Worm (Caenorhabditis elegans) whole organism, mixed stage, embryonic: ENCODE data around the gene T26H5.9.

Source experiments
- M03D4.4 ChIP-seq: sonication (generic microtip); optimal IDR thresholded peaks from 2 replicates; lab custom pipeline; 2017; ENCODE audit warnings: mild to moderate bottlenecking, missing genetic modification characterization, missing compliant biosample characterization
- ceh-39 ChIP-seq: fragments of 150-350 bp; optimal IDR thresholded peaks from 2 replicates; lab custom pipeline; 2014; ENCODE audit warnings: missing biosample characterization, missing genetic modification characterization
- elt-3 ChIP-seq: fragments of 150-350 bp; optimal IDR thresholded peaks from 2 replicates; lab custom pipeline; 2014; ENCODE audit warnings: missing biosample characterization, missing genetic modification characterization
- lin-13 ChIP-seq: fragments of 150-350 bp; optimal IDR thresholded peaks from 2 replicates; lab custom pipeline; 2014; ENCODE audit warnings: missing biosample characterization, missing genetic modification characterization
- nhr-237 ChIP-seq: fragments of 150-350 bp; optimal IDR thresholded peaks from 2 replicates; lab custom pipeline; 2014; ENCODE audit warnings: missing biosample characterization, missing genetic modification characterization
- nhr-28 ChIP-seq: fragments of 150-350 bp; optimal IDR thresholded peaks from 2 replicates; lab custom pipeline; 2014; ENCODE audit warnings: missing biosample characterization, missing genetic modification characterization
- nhr-76 ChIP-seq: sonication (generic microtip); optimal IDR thresholded peaks from 2 replicates; lab custom pipeline; 2017; ENCODE audit warnings: missing biosample characterization, missing genetic modification characterization
- pha-4 ChIP-seq: fragments of 150-350 bp; optimal IDR thresholded peaks from 2 replicates; lab custom pipeline; 2018; ENCODE audit warnings: missing biosample characterization, missing genetic modification reagents, missing genetic modification characterization
- snpc-4 ChIP-seq: fragments of 150-350 bp; optimal IDR thresholded peaks from 2 replicates; lab custom pipeline; 2014; ENCODE audit warnings: missing biosample characterization, missing genetic modification characterization
- sptf-1 ChIP-seq: sonication (generic microtip); optimal IDR thresholded peaks from 2 replicates; lab custom pipeline; 2017; ENCODE audit warnings: mild to moderate bottlenecking, missing genetic modification characterization, moderate library complexity, missing compliant biosample characterization
- unc-39 ChIP-seq: fragments of 150-350 bp; optimal IDR thresholded peaks from 2 replicates; lab custom pipeline; 2014; ENCODE audit warnings: missing biosample characterization, missing genetic modification characterization

- TF ChIP-seq ceh-39 (tag; lab: Kevin White, UChicago) (no peak), nhr-237 (tag; lab: Kevin White, UChicago) (no peak), M03D4.4 (tag; lab: Kevin White, UChicago) (no peak), snpc-4 (tag; lab: Kevin White, UChicago) (no peak), nhr-76 (no peak), pha-4 (tag; lab: Kevin White, UChicago) (no peak), sptf-1 (tag; lab: Kevin White, UChicago) (no peak), nhr-28 (tag; lab: Kevin White, UChicago) (no peak), unc-39 (tag; lab: Kevin White, UChicago) (no peak), lin-13 (tag; lab: Kevin White, UChicago) (no peak), elt-3 (tag; lab: Kevin White, UChicago) (no peak)
These were observed 19.7 kb downstream of the T26H5.9 start, which contains the start of gene rocf-1 for ce11 chrV:15464402-15464801.
